Worm (Caenorhabditis elegans): ENCODE data around the gene prx-5.

DNA sequence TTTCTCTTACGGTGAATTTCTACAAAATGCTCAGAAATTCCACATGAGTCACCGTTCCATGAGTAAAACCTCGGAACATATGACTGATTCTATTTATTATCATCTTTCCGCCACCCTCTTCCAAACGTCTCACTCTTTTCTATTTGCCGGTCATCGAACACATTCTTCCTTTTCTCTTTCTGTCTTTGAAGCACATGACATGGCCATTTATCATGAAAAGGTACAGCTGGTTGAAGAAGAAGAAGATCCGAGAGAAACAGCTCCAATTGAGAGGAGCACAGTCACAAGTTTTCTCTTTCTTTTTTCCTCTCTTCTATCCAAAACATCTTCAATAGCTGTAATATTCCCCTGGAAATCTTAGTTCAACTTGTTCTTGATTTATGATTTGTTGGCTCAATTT, 2.4 kb downstream of the prx-5 start, which contains the start of gene cup-16:
- TF ChIP-seq unc-42 (tag; optimal IDR thresholded peaks at IDR 0.05) (no peak), elt-2 (tag; optimal IDR thresholded peaks at IDR 0.05) (no peak), fax-1 (tag; optimal IDR thresholded peaks at IDR 0.05) (no peak), hlh-15 (tag; optimal IDR thresholded peaks at IDR 0.05) (no peak), tbx-2 (tag; optimal IDR thresholded peaks at IDR 0.05) (no peak), fkh-10 (GFP tag; optimal IDR thresholded peaks at IDR 0.05) (no peak), odd-2 (tag; optimal IDR thresholded peaks at IDR 0.05) (no peak)

Measured in whole organism, late embryonic.